Worm (Caenorhabditis elegans): ENCODE measurements around the gene F43H9.3.

DNA sequence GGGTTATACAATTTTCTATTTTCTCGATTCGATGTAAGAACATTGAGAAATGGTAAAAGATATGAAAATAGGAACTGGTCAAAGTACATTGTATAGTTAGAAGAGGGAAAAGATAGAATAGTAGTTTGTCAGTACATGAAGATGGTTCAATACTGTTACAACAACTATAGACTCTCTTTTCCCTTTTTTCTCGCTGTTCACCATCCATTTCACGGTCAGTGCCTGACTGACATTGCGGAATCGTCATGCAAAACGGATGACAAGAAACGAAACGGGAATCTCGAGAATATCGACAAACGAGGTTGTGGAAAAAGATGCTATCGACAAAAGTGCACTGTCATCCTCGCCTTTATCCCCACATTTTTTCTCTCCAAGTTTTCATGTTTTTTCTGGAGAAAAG lies 18.9 kb upstream of the F43H9.3 start:
- TF ChIP-seq fkh-10 (GFP tag; optimal IDR thresholded peaks at IDR 0.05) (no peak), unc-55 (GFP tag; optimal IDR thresholded peaks at IDR 0.05) (no peak), pax-1 (tag; optimal IDR thresholded peaks at IDR 0.05) (no peak), nfya-1 (tag; optimal IDR thresholded peaks at IDR 0.05) (no peak), F13H6.1 (tag; optimal IDR thresholded peaks at IDR 0.05) (no peak), ceh-9 (tag; optimal IDR thresholded peaks at IDR 0.05) (no peak), ceh-45 (GFP tag; IDR thresholded peaks at IDR 0.05) (no peak), nhr-11 (tag; optimal IDR thresholded peaks at IDR 0.05) (no peak), ama-1 (optimal IDR thresholded peaks at IDR 0.05) (no peak), ceh-6 (GFP tag; optimal IDR thresholded peaks at IDR 0.05) (no peak), nhr-232 (tag; optimal IDR thresholded peaks at IDR 0.05) (no peak), ets-4 (tag; optimal IDR thresholded peaks at IDR 0.05) (no peak)
